Fruit fly (Drosophila melanogaster) S2 (cell line): ENCODE data around the gene CG2225.

Source experiments
- CG8478 ChIP-seq: fragments of >200 bp; optimal IDR thresholded peaks from 2 replicates; lab custom pipeline; 2018
- CTCF ChIP-seq, 2 experiments: fragments of >200 bp; optimal IDR thresholded peaks; 2 replicates each; lab custom pipeline; 2018

- no peak for TF ChIP-seq CTCF (optimal IDR thresholded peaks at IDR 0.05; lab: Kevin White, UChicago)
- no peak for TF ChIP-seq CG8478
Observed at dm6 chr2L:21630563-21630817, 46.8 kb downstream of the CG2225 start.
